Fruit fly (Drosophila melanogaster) whole organism, larva: ENCODE data around the gene GstD7.

ENCODE experiments used
- noc ChIP-seq: fragments of 200-800 bp; sonication (Bioruptor generic); optimal IDR thresholded peaks from 3 replicates; lab custom pipeline; 2019; ENCODE audit warnings: missing biosample characterization, mild to moderate bottlenecking, missing genetic modification characterization, moderate library complexity

The GstD7 gene

DNA sequence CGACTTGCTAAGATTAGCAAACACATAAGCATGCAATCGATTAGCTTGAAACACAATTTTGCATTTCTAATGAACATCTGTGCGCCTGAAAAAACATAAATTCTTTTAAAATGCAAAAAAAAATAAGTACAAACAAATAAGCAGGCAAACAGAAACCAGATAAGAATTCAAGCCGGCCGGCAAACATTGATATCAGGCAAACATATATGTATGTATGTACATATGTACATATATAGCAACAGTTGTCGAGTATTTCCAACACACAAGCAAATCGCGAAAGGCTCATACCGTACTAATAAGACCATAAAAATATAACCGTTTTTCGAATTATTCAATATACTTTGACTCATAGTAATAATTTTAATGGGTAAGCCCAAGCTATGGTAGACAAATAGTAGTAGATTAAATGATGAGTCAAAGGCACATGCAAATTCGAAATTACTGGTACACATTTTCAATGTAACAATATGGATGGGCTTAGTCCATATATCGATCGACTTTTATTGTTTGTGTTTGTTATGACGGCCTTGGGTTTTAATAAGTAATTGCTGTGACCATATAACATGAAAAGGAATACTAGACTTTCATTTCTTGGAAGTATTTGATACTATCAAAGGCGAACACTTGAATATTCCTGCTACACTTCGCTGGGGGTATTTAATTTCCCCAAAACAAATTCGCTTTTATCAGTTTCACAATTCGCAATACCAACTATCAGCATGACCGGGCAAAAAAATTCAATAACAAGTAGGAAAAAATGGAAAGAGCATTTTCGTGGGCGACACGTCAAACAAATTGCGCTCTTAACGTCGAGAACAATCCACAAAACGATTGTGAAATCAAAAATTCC lies 8.3 kb upstream of the GstD7 start:
- TF ChIP-seq noc: no peak

DNA sequence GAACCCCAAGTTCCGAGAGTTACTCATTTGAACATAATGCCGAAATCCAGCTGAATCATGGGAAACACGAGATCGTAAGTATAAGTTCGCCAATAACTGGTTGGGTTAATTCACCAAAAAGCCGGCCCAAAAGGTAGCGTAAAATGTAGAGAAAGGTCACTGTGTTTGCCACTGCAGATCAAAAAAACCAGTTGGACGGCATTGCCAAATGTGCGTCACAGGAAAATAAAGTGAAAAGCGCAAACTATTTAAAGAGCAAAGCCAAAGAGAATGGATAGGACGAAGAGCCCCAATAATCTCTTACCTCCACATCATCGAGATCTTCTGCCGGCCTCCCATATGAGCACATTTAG lies 7.7 kb upstream of the GstD7 start:
- TF ChIP-seq noc: peak; percentile 42

DNA sequence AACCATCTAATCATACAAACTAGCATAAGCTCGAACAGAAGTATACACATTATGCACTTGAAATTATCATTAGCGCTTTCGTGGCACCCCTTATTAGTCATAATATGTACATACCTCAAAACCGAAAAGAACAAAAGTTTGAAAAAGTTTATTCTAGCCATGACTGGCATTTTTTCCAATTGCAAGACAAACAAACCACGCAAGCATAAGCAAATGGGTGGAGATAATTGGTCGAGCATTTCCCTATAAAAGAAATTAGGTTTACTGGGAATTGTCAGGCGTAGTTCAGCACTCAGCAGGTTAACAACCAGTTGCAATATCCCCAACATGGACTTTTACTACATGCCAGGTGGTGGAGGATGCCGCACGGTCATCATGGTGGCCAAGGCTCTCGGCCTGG lies 6.6 kb upstream of the GstD7 start, which contains the start of gene GstD2:
Gene GstD2 (plus strand): TSS at position 301 of the 400 bp plus-strand sequence.
- no peak for TF ChIP-seq noc

DNA sequence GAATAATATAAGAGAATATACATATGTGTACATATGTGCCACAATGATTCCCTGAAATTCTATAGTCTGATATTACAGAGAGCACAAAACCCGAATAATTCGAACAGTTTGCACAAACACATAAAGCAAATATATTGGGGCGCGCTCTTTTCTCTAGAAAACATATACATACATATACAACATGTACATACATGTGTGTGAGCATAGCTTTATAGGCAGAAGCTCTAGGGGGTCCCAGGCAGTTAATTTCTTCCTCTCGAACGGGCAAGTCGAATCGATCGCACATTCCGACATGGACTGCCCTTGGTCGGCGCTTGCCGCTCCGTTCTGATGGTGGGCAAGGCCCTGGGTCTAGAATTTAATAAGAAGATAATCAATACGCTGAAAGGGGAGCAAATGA lies 5.5 kb upstream of the GstD7 start, which contains the start of gene GstD3:
Gene GstD3 (plus strand): TSS at position 269 of the 400 bp plus-strand sequence.
- TF ChIP-seq noc: no peak

DNA sequence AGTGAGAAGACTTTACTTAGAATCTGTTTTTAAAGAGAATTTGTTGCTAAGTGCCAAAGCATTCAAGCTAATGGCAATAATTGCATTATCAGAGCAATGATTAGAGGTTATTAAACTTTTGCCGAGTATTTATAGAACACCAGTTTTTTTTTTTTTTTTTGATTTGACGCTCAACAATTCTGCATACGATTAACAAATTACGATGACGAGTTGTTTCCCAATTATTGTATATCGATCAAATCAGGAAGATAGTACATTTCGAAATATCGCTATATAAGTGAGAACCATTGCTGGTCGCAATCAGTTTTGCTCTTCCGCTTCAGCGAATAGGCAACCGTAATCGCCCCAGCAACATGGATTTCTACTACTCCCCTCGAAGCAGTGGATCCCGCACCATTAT lies 4.5 kb upstream of the GstD7 start, which contains the start of gene GstD4:
Gene GstD4 (plus strand): TSS at position 301 of the 400 bp plus-strand sequence.
- TF ChIP-seq noc: no peak

DNA sequence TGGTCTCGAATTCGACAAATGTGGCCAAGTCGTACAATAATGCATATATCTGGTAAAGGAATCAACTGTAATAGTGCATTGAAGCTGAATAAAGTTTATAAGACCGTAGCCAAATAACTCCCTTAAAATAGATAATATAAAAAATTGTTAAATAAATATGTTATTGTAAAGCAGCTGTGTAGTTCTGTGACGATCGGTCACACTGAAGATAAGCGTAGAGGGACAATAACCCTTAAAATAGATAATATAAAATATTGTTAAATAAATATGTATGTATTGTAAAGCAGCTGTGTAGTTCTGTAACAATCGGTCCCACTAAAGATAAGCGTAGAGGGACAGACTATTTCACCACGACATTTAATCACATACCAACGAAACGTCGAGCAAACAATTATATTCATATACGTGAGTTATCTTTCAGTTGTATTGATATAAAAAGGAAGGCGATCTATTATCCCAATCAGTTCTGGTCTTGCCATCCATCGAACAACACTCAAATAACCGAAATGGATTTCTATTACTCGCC lies 3.0 kb upstream of the GstD7 start, which contains the start of gene GstD5:
Gene GstD5 (plus strand): TSS at position 476 of the 526 bp plus-strand sequence.
- TF ChIP-seq noc: no peak

DNA sequence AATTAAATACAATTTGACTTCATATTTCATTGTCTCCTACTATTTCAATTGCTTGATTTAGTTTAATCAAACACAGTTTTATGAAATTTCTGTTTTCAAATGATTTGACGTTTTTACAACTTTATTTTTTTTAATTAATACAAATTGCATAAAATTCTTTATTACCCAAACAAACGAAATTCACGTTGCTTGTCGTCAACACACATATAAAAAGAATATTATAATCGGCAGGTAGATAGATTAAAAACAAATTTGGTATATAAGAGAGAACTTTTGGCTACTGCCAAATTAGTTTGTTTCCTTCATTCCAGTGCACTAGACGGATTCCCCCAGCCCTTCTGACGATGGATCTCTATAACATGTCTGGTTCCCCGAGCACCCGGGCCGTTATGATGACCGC lies 1.5 kb upstream of the GstD7 start, which contains the start of gene GstD6:
Gene GstD6 (plus strand): TSS at position 301 of the 400 bp plus-strand sequence.
- no peak for TF ChIP-seq noc

DNA sequence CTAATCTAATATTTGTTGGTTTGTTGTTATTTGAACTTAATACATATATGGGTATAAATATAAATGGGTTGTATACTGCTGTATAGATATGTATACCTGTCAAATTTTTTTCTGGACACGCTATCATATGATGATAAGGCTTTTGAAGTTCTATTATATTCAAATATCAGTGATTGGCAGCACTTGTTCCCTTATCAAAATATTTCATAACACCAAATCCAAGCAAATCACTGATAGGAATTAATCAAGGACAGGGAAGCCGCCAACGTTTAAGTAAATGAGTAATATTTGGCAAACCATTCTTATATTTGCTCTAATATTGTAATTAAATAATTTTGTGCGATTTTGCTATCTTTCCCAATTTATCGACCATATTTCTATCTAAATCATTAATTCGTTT lies 949 bp downstream of the GstD7 start:
- no peak for TF ChIP-seq noc

DNA sequence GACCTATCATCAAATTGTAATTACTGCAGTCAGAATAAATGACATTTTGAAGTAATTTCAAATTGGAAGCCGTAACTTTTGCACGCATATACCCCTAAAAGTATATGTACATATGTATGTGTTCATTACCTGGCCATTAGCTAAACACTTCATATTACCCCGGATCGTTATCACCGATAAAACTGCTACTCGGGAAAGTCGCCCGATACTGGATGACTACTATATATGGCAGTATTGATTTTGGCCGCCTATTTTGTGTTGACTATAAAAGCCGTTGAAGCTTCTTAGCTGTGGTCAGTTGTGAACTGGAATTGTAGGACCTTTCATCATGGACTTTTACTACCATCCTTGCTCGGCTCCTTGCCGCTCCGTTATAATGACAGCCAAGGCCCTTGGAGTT lies 1.4 kb downstream of the GstD7 start, which contains the start of gene GstD8:
Gene GstD8 (plus strand): TSS at position 301 of the 400 bp plus-strand sequence.
- no peak for TF ChIP-seq noc

DNA sequence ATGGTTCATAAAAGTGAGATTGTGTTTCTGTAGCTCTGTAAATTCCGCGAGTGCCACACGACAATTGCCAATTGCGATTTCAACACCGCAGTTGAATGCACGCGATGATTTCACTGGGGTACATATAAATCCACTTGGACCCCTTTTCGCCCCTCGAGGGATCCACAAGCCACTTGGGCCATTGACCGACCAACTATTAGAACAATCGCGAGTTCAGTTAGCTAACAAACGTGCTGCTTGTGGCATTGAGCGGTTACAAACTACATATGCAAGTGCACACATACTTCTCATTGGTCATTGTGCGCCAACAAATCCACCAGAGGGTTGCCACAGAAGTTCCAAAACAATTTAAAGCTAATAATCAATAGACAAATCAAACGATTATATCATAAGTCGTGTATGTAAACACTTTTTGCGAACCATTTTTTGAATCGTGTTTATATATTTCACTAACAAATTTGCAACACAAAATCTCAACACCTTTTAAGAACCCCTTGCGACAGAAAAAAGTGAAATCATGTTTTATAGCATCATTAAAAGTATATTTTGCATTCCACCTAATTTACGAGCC lies 2.9 kb downstream of the GstD7 start:
- TF ChIP-seq noc: no peak

DNA sequence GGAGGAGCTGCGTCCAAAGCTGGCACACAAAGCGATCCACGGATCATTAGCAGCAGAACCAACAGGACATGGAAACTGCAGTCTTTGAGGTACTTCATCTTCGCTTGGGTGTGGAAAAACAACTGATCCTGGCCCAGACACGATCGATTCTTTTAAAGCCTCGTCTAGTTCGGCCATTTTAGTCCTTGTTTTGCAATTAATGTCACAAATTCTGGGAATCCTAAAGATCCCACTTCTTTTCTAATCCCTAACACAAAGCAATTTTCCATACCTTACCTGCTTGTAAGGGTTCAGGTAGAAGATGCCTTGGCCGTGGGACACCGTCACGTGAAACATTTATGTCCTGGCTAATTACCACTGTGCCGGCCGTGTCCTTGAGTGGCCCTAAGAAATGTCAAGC lies 4.3 kb downstream of the GstD7 start, which contains the start of gene CG10035:
Gene CG10035 (minus strand): TSS at position 129 of the 400 bp plus-strand sequence.
- no peak for TF ChIP-seq noc

DNA sequence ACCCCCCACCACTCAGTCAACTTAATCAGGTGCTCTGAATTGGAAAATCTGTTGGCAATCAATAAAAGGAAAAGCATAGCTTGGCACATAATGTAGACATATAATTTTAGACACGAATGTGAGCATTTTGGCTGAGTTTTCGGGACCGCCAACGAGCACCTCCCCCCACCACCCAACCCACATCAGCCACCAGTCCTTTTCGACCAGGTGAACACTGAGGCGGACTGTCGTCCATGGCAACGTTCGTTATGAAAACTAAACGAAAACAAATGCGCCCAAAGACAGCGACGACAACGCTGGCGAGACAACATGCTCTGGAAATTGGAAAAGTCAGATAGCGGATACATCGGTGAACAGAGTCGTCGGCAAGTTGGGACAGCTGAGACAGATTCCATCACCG lies 4.7 kb downstream of the GstD7 start, which contains the start of gene GstD11:
Gene GstD11 (plus strand): TSS at position 301 of the 400 bp plus-strand sequence.
- TF ChIP-seq noc: no peak

DNA sequence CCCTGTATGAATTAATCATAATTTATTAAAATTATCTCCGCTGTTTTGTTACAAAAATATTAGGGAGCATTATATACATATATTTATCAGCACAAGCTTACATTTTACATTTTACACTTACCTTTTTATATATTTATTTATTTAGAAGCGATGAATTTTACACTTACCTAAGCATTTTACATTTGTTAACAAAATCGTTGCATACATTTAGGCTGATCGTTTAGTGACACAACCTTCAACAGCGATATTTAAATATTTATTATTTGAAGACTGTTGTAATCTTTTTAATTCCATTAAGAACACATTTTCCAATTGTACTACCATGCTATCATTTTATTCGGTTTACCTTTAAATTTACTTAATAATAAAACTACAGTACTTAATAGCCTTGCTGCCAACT lies 5.5 kb downstream of the GstD7 start:
- TF ChIP-seq noc: no peak

DNA sequence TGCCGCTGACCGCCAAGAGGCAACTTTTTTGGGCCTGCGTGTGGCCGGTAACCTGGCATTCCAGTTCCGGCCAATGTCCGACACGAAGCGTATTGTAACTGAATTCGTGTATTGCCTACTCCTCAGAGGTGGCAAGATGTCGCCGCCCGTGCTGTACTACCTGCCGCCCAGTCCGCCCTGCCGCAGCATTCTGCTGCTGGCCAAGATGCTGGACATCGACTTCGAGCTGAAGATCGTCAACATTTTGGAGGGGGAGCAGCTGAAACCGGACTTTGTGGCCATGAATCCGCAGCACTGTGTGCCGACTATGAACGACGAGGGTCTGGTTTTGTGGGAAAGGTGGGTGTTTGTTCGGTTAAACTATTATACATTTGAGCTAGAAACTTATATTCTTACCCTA lies 6.0 kb downstream of the GstD7 start:
- TF ChIP-seq noc: no peak

DNA sequence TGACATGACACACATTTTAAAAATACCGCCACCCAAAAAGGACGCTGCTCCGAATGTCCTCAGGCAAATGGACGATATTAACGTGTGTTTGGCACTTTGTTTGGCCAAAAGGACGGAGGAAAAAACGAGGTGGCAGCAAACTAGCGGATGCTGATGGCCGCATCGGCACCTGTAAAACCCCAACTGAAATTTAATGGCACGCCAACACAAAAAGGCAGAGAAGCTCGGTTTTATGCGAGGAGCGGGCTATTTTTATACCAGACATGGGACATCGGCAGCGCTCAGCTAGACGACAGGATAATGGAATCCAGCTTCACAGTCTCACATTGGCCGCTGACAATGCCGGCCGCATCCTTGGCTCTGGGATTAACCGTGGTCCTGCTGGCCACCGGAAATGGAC lies 7.6 kb downstream of the GstD7 start, which contains the start of gene Sol1:
Gene Sol1 (plus strand): TSS at position 301 of the 400 bp plus-strand sequence.
- TF ChIP-seq noc: no peak

DNA sequence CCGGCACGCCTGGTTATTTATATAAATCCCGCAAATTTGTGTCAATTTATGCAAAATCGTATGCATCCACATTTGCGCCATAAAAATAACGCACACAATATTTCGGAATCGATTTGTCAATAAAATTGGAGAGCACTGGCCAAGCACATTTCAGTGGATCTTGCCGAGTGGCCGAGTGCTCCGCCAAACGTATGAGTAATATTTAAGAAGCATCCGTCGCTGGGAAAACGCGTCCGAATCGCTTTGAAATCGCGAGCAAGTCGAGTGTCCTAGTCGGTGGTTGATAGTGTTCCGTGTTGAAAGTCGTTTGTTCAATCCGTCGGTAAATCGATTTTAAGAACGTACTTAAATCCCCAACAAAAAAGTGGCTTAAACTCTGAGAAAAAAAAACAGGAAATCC lies 8.7 kb downstream of the GstD7 start, which contains the start of gene CG33098:
Gene CG33098 (plus strand): TSS at position 224 of the 400 bp plus-strand sequence.
- no peak for TF ChIP-seq noc

DNA sequence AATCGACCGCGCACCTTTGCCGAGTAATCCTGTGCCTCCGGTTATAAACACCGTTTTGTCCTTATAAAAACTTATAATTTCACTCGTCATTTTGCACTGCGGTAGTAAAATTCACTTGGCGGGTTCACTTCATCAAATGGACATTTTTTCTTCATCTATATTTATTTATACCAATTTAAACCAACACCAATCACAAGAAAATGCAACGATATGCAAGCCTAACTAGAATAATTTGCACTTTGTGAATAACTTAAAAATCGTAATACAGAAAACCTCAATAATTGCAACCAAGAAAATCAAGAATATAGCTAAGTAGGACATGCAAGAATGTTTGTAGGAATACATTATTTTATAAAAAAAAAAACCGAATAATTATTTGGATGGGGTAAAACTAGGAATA lies 17.6 kb downstream of the GstD7 start, which contains the start of the genes CG10096 and CG10097:
Gene CG10096 (minus strand): TSS at position 101 of the 400 bp plus-strand sequence.
Gene CG10097 (minus strand): TSS at position 101 of the 400 bp plus-strand sequence.
- TF ChIP-seq noc: no peak
